Fruit fly (Drosophila melanogaster): ENCODE results near the gene bnb.

Gene bnb

DNA sequence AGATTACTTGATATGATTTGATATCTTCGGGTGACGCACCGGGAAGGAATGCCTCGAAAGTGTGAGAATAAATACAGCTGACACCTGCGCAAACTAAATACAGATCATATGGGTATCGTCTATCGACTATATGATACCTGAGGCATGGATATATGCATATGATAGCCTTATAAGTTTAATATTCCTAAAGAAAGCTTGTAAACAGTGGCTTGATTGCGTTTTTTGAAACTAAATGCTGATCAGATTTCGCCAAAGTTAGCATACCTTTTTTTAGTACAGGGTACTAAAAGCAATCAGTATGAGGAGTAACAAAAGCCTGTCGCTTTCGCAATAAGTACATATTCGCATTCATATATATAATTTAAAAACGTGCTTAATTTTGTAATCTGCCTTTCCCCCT lies 36.9 kb upstream of the bnb start (continued):
- TF ChIP-seq CG31388 (GFP tag; optimal IDR thresholded peaks at IDR 0.05) = no peak
- TF ChIP-seq zen (tag; optimal IDR thresholded peaks at IDR 0.05) = no peak
- peak; percentile 36 for TF ChIP-seq ind (GFP tag; optimal IDR thresholded peaks at IDR 0.05)
- TF ChIP-seq Fer1 (GFP tag; optimal IDR thresholded peaks at IDR 0.05) = peak; percentile 8
- peak; percentile 52; the same call in 1 of the 2 replicates for TF ChIP-seq Rx (GFP tag; IDR thresholded peaks at IDR 0.05)
- TF ChIP-seq nau (GFP tag; optimal IDR thresholded peaks at IDR 0.05) = no peak
- TF ChIP-seq Neu2 (GFP tag; optimal IDR thresholded peaks at IDR 0.05; ENCODE audit: borderline replicate concordance) = no peak
- no peak for TF ChIP-seq scrt (GFP tag; optimal IDR thresholded peaks at IDR 0.05)
- TF ChIP-seq CG13287 (GFP tag; IDR thresholded peaks at IDR 0.05; ENCODE audit: partially characterized antibody) = no peak
- peak; percentile 33 for TF ChIP-seq CG10209 (GFP tag; optimal IDR thresholded peaks at IDR 0.05)
- TF ChIP-seq CG14014 (GFP tag; IDR thresholded peaks at IDR 0.05) = 0 out of 2 replicates have a peak, but pooled peaks have one; percentile 19
- no peak for TF ChIP-seq mirr (GFP tag; optimal IDR thresholded peaks at IDR 0.05)
- TF ChIP-seq MESR4 (GFP tag; optimal IDR thresholded peaks at IDR 0.05) = no peak
- TF ChIP-seq her (GFP tag; optimal IDR thresholded peaks at IDR 0.05) = no peak
- TF ChIP-seq CG12104 (GFP tag; optimal IDR thresholded peaks at IDR 0.05) = no peak
- peak; percentile 13 for TF ChIP-seq CG10979 (tag; optimal IDR thresholded peaks at IDR 0.05)
- no peak for TF ChIP-seq CG7271 (tag; optimal IDR thresholded peaks at IDR 0.05)
- peak; percentile 53; the same call in 1 of the 2 replicates for TF ChIP-seq Xrp1 (GFP tag; IDR thresholded peaks at IDR 0.05)
- no peak for TF ChIP-seq schlank (tag; optimal IDR thresholded peaks at IDR 0.05)
- no peak for TF ChIP-seq org-1 (GFP tag; optimal IDR thresholded peaks at IDR 0.05)
- TF ChIP-seq stwl (tag; optimal IDR thresholded peaks at IDR 0.05) = no peak
- TF ChIP-seq kni (GFP tag; optimal IDR thresholded peaks at IDR 0.05) = no peak
- no peak for TF ChIP-seq CG10274 (GFP tag; optimal IDR thresholded peaks at IDR 0.05)
- no peak for TF ChIP-seq CG5953 (GFP tag; IDR thresholded peaks at IDR 0.05)
- TF ChIP-seq sob (GFP tag; IDR thresholded peaks at IDR 0.05) = no peak
- no peak for TF ChIP-seq bsh (GFP tag; optimal IDR thresholded peaks at IDR 0.05)
- TF ChIP-seq CG11085 (GFP tag; IDR thresholded peaks at IDR 0.05) = no peak; the same call in 1 of the 2 replicates
- no peak for TF ChIP-seq pb (GFP tag; optimal IDR thresholded peaks at IDR 0.05)
- no peak for TF ChIP-seq bbx (GFP tag; IDR thresholded peaks at IDR 0.05; ENCODE audit: partially characterized antibody)
- TF ChIP-seq z (GFP tag; IDR thresholded peaks at IDR 0.05) = no peak
- no peak for TF ChIP-seq CG15269 (tag; optimal IDR thresholded peaks at IDR 0.05)
- no peak for TF ChIP-seq CG6683 (GFP tag; optimal IDR thresholded peaks at IDR 0.05)
- no peak for TF ChIP-seq CG30020 (tag; optimal IDR thresholded peaks at IDR 0.05)
- TF ChIP-seq Side (GFP tag; optimal IDR thresholded peaks at IDR 0.05) = no peak
- no peak for TF ChIP-seq CG6175 (GFP tag; IDR thresholded peaks at IDR 0.05)
- no peak for TF ChIP-seq grau (tag; optimal IDR thresholded peaks at IDR 0.05)
- TF ChIP-seq gce (GFP tag; IDR thresholded peaks at IDR 0.05) = no peak
- TF ChIP-seq Sox102F (GFP tag; optimal IDR thresholded peaks at IDR 0.05) = peak; percentile 5
- peak; percentile 56 for TF ChIP-seq ttk (GFP tag; IDR thresholded peaks at IDR 0.05)

DNA sequence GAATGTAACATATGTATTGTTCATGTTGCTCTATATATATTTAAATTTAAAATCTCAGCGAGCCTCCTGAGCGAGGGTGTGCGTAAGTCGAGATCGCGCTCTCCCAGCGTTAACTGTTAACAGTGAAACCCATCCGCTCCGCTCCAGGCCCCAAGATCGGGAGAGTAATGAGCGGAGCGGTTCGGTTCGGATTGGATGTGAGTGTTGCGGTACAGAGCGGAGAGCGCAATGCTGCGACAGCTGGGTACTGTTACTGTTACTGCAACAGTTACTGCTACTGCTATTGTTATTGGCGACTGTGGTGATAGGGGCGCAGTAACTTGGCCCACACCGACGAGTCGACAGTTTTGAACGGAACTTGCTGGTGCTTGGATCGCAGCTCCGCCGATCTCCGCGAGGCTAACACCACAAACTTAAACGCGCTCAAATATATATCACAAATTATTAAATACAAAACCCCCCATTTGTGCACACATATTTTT lies 34.9 kb upstream of the bnb start, which contains the start of gene Pvf1:
Pvf1 (plus strand) TSS at position 312 of the 482 bp plus-strand sequence.
- no peak for TF ChIP-seq al (GFP tag; IDR thresholded peaks at IDR 0.05)
- no peak for TF ChIP-seq CG6791 (GFP tag; IDR thresholded peaks at IDR 0.05; ENCODE audit: partially characterized antibody)
- TF ChIP-seq CG14860 (GFP tag; IDR thresholded peaks at IDR 0.05; ENCODE audit: partially characterized antibody) = no peak
- no peak for TF ChIP-seq ttk (GFP tag; IDR thresholded peaks at IDR 0.05)
- TF ChIP-seq CG3281 (GFP tag; optimal IDR thresholded peaks at IDR 0.05) = peak; percentile 26
- no peak for TF ChIP-seq CG9797 (GFP tag; optimal IDR thresholded peaks at IDR 0.05)
- TF ChIP-seq ap (GFP tag; IDR thresholded peaks at IDR 0.05) = no peak
- TF ChIP-seq Bgb (GFP tag; IDR thresholded peaks at IDR 0.05; ENCODE audit: partially characterized antibody) = no peak
- no peak for TF ChIP-seq Usf (GFP tag; optimal IDR thresholded peaks at IDR 0.05)
- TF ChIP-seq ato (GFP tag; IDR thresholded peaks at IDR 0.05; ENCODE audit: partially characterized antibody) = no peak
- no peak for TF ChIP-seq CrebB (tag; optimal IDR thresholded peaks at IDR 0.05)
- no peak for TF ChIP-seq CG4404 (GFP tag; IDR thresholded peaks at IDR 0.05)
- TF ChIP-seq CG34376 (GFP tag; optimal IDR thresholded peaks at IDR 0.05) = peak; percentile 34
- 0 out of 2 replicates have a peak, but pooled peaks have one; percentile 19 for TF ChIP-seq tna (GFP tag; IDR thresholded peaks at IDR 0.05; ENCODE audit: partially characterized antibody)
